Fruit fly (Drosophila melanogaster) whole organism, embryonic: ENCODE data around the gene dsx-c73A.

Source experiments
- B-H2 ChIP-seq: fragments of 200-800 bp; sonication (Bioruptor generic); optimal IDR thresholded peaks from 2 replicates; lab custom pipeline; 2018; ENCODE audit warnings: missing biosample characterization, mild to moderate bottlenecking, missing genetic modification characterization
- CG10267 ChIP-seq: fragments of 200-800 bp; sonication (Bioruptor generic); optimal IDR thresholded peaks from 2 replicates; lab custom pipeline; 2018; ENCODE audit warnings: missing biosample characterization, mild to moderate bottlenecking, missing genetic modification characterization, moderate library complexity
- CG10321 ChIP-seq: fragments of 200-800 bp; sonication (Bioruptor generic); IDR thresholded peaks from 2 replicates; pipeline ENCODE4 v1.3.6; 2022; ENCODE audit warnings: missing biosample characterization, missing genetic modification characterization
- CG10654 ChIP-seq: fragments of 200-800 bp; sonication (Bioruptor generic); optimal IDR thresholded peaks from 2 replicates; lab custom pipeline; 2016; ENCODE audit warnings: missing biosample characterization, missing genetic modification characterization
- CG11723 ChIP-seq: fragments of 200-800 bp; sonication (Bioruptor generic); optimal IDR thresholded peaks from 2 replicates; lab custom pipeline; 2017; ENCODE audit warnings: missing biosample characterization, mild to moderate bottlenecking, missing genetic modification characterization
- CG12155 ChIP-seq: fragments of 200-800 bp; sonication (Bioruptor generic); optimal IDR thresholded peaks from 3 replicates; lab custom pipeline; 2016; ENCODE audit warnings: missing biosample characterization, missing genetic modification characterization
- CG13894 ChIP-seq: fragments of 200-800 bp; sonication (Bioruptor generic); optimal IDR thresholded peaks from 3 replicates; lab custom pipeline; 2018; ENCODE audit warnings: missing biosample characterization, mild to moderate bottlenecking, missing genetic modification characterization, moderate library complexity
- CG14441 ChIP-seq: fragments of 200-800 bp; sonication (Bioruptor generic); IDR thresholded peaks from 2 replicates; pipeline ENCODE4 v1.3.6; 2022; ENCODE audit warnings: missing biosample characterization, missing genetic modification characterization
- CG17186 ChIP-seq: fragments of 200-800 bp; sonication (Bioruptor generic); optimal IDR thresholded peaks from 3 replicates; lab custom pipeline; 2017; ENCODE audit warnings: missing biosample characterization, missing genetic modification reagents, missing genetic modification characterization
- CG17328 ChIP-seq: fragments of 200-800 bp; sonication (Bioruptor generic); IDR thresholded peaks from 2 replicates; pipeline ENCODE4 v1.3.6; 2022; ENCODE audit warnings: missing biosample characterization, missing genetic modification characterization
- CG17359 ChIP-seq: fragments of 200-800 bp; sonication (Bioruptor generic); optimal IDR thresholded peaks from 3 replicates; lab custom pipeline; 2018; ENCODE audit warnings: missing biosample characterization, mild to moderate bottlenecking, missing genetic modification characterization, moderate library complexity
- CG1792 ChIP-seq: fragments of 200-800 bp; sonication (Bioruptor generic); optimal IDR thresholded peaks from 2 replicates; lab custom pipeline; 2016; ENCODE audit warnings: missing biosample characterization, missing genetic modification characterization
- CG2202 ChIP-seq: fragments of 200-800 bp; sonication (Bioruptor generic); optimal IDR thresholded peaks from 2 replicates; lab custom pipeline; 2018; ENCODE audit warnings: missing biosample characterization, mild to moderate bottlenecking, missing genetic modification characterization
- CG31224 ChIP-seq: fragments of 200-800 bp; sonication (Bioruptor generic); IDR thresholded peaks from 2 replicates; pipeline ENCODE4 v1.3.6; 2022; ENCODE audit warnings: missing biosample characterization, missing genetic modification characterization
- CG3281 ChIP-seq: fragments of 200-800 bp; sonication (Bioruptor generic); optimal IDR thresholded peaks from 3 replicates; lab custom pipeline; 2017; ENCODE audit warnings: missing biosample characterization, mild to moderate bottlenecking, missing genetic modification characterization
- CG34224 ChIP-seq: fragments of 200-800 bp; sonication (Bioruptor generic); IDR thresholded peaks from 3 replicates; pipeline ENCODE4 v1.3.6; 2022; ENCODE audit warnings: missing biosample characterization, missing genetic modification characterization; ENCODE audit not compliant: partially characterized antibody
- CG3726 ChIP-seq: fragments of 200-800 bp; sonication (Bioruptor generic); IDR thresholded peaks from 3 replicates; pipeline ENCODE4, ENCODE4 v1.3.6; 2022; ENCODE audit warnings: missing biosample characterization, missing genetic modification characterization
- CG6254 ChIP-seq: fragments of 200-800 bp; sonication (Bioruptor generic); optimal IDR thresholded peaks from 3 replicates; lab custom pipeline; 2017; ENCODE audit warnings: mild to moderate bottlenecking, missing biosample characterization, missing genetic modification reagents, missing genetic modification characterization
- CG6813 ChIP-seq: fragments of 200-800 bp; sonication (Bioruptor generic); optimal IDR thresholded peaks from 2 replicates; lab custom pipeline; 2017; ENCODE audit warnings: missing biosample characterization, missing genetic modification characterization, mild to moderate bottlenecking, moderate library complexity, missing genetic modification reagents
- CG7271 ChIP-seq: fragments of 200-800 bp; sonication (Bioruptor generic); optimal IDR thresholded peaks from 2 replicates; lab custom pipeline; 2018; ENCODE audit warnings: missing biosample characterization, mild to moderate bottlenecking, missing genetic modification characterization, moderate library complexity
- CG9727 ChIP-seq: fragments of 200-800 bp; sonication (Bioruptor generic); optimal IDR thresholded peaks from 3 replicates; lab custom pipeline; 2017; ENCODE audit warnings: missing biosample characterization, mild to moderate bottlenecking, missing genetic modification characterization
- CG9876 ChIP-seq: fragments of 200-800 bp; sonication (Bioruptor generic); optimal IDR thresholded peaks from 2 replicates; lab custom pipeline; 2016; ENCODE audit warnings: missing biosample characterization, missing genetic modification characterization
- HLH3B ChIP-seq: fragments of 200-800 bp; sonication (Bioruptor generic); IDR thresholded peaks from 2 replicates; pipeline ENCODE4 v1.3.6; 2022; ENCODE audit warnings: missing biosample characterization, missing genetic modification characterization
- Hmr ChIP-seq: fragments of 200-800 bp; sonication (Bioruptor generic); optimal IDR thresholded peaks from 3 replicates; lab custom pipeline; 2017; ENCODE audit warnings: mild to moderate bottlenecking, missing biosample characterization, missing genetic modification reagents, missing genetic modification characterization
- Lhr ChIP-seq: fragments of 200-800 bp; sonication (Bioruptor generic); optimal IDR thresholded peaks from 3 replicates; lab custom pipeline; 2017; ENCODE audit warnings: mild to moderate bottlenecking, missing biosample characterization, missing genetic modification reagents, missing genetic modification characterization
- Lim3 ChIP-seq: fragments of 200-800 bp; sonication (Bioruptor generic); IDR thresholded peaks from 2 replicates; pipeline ENCODE4 v1.3.6; 2022; ENCODE audit warnings: missing biosample characterization, missing genetic modification characterization
- Max ChIP-seq: fragments of 200-800 bp; sonication (Bioruptor generic); optimal IDR thresholded peaks from 2 replicates; lab custom pipeline; 2016; ENCODE audit warnings: missing biosample characterization, mild to moderate bottlenecking, missing genetic modification characterization
- Mrtf ChIP-seq: fragments of 200-800 bp; sonication (Bioruptor generic); IDR thresholded peaks from 3 replicates; pipeline ENCODE4 v1.3.6; 2022; ENCODE audit warnings: missing biosample characterization, missing genetic modification characterization
- NFAT ChIP-seq: fragments of 200-800 bp; sonication (Bioruptor generic); IDR thresholded peaks from 2 replicates; pipeline ENCODE4 v1.3.6; 2022; ENCODE audit warnings: missing biosample characterization, missing genetic modification characterization
- PHDP ChIP-seq: fragments of 200-800 bp; sonication (Bioruptor generic); optimal IDR thresholded peaks from 3 replicates; lab custom pipeline; 2018; ENCODE audit warnings: missing biosample characterization, mild to moderate bottlenecking, missing genetic modification characterization, moderate library complexity
- Ravus ChIP-seq: fragments of 200-800 bp; sonication (Bioruptor generic); IDR thresholded peaks from 2 replicates; pipeline ENCODE4 v1.3.6; 2022; ENCODE audit warnings: missing biosample characterization, missing genetic modification characterization
- bcd ChIP-seq: fragments of 200-800 bp; sonication (Bioruptor generic); optimal IDR thresholded peaks from 2 replicates; lab custom pipeline; 2017; ENCODE audit warnings: missing biosample characterization, mild to moderate bottlenecking, missing genetic modification characterization
- cad ChIP-seq: fragments of >200 bp; optimal IDR thresholded peaks from 2 replicates; lab custom pipeline; 2017; ENCODE audit warnings: missing biosample characterization, missing genetic modification characterization
- caup ChIP-seq: fragments of 200-800 bp; sonication (Bioruptor generic); optimal IDR thresholded peaks from 3 replicates; lab custom pipeline; 2017; ENCODE audit warnings: missing biosample characterization, mild to moderate bottlenecking, missing genetic modification characterization, moderate library complexity; ENCODE audit not compliant: severe bottlenecking
- cg ChIP-seq: fragments of 200-800 bp; sonication (Bioruptor generic); optimal IDR thresholded peaks from 3 replicates; lab custom pipeline; 2019; ENCODE audit warnings: missing biosample characterization, mild to moderate bottlenecking, missing genetic modification characterization, moderate library complexity
- chinmo ChIP-seq: fragments of 200-800 bp; sonication (Bioruptor generic); IDR thresholded peaks from 4 replicates; pipeline ENCODE4 v1.3.6; 2022; ENCODE audit warnings: missing biosample characterization, missing genetic modification characterization; ENCODE audit not compliant: partially characterized antibody
- dati ChIP-seq: fragments of 200-800 bp; sonication (Bioruptor generic); IDR thresholded peaks from 2 replicates; pipeline ENCODE4 v1.3.6; 2022; ENCODE audit warnings: missing biosample characterization, missing genetic modification characterization
- esg ChIP-seq: fragments of 200-800 bp; sonication (Bioruptor generic); conservative IDR thresholded peaks from 2 replicates; pipeline ENCODE4 v1.3.6; 2022; ENCODE audit warnings: missing biosample characterization, missing genetic modification characterization
- ewg ChIP-seq: fragments of 200-800 bp; sonication (Bioruptor generic); optimal IDR thresholded peaks from 3 replicates; lab custom pipeline; 2017; ENCODE audit warnings: mild to moderate bottlenecking, missing biosample characterization, missing genetic modification reagents, missing genetic modification characterization
- fd3F ChIP-seq: fragments of 200-800 bp; sonication (Bioruptor generic); optimal IDR thresholded peaks from 2 replicates; lab custom pipeline; 2018; ENCODE audit warnings: missing biosample characterization, mild to moderate bottlenecking, missing genetic modification characterization, moderate library complexity
- gcm2 ChIP-seq: fragments of 200-800 bp; sonication (Bioruptor generic); optimal IDR thresholded peaks from 2 replicates; lab custom pipeline; 2016; ENCODE audit warnings: missing biosample characterization, missing genetic modification characterization
- knrl ChIP-seq: fragments of 200-800 bp; sonication (Bioruptor generic); IDR thresholded peaks from 3 replicates; pipeline ENCODE4 v1.3.6; 2022; ENCODE audit warnings: missing biosample characterization, missing genetic modification characterization; ENCODE audit not compliant: partially characterized antibody
- lab ChIP-seq: fragments of 200-800 bp; sonication (Bioruptor generic); optimal IDR thresholded peaks from 3 replicates; lab custom pipeline; 2017; ENCODE audit warnings: missing biosample characterization, missing genetic modification characterization, mild to moderate bottlenecking, moderate library complexity, missing genetic modification reagents
- otp ChIP-seq: fragments of 200-800 bp; sonication (Bioruptor generic); IDR thresholded peaks from 3 replicates; pipeline ENCODE4, ENCODE4 v1.3.6; 2022; ENCODE audit warnings: missing biosample characterization, missing genetic modification characterization
- peb ChIP-seq: fragments of 200-800 bp; sonication (Bioruptor generic); IDR thresholded peaks from 2 replicates; pipeline ENCODE4 v1.3.6; 2022; ENCODE audit warnings: missing biosample characterization, missing genetic modification characterization
- slou ChIP-seq: fragments of 200-800 bp; sonication (Bioruptor generic); optimal IDR thresholded peaks from 3 replicates; lab custom pipeline; 2016; ENCODE audit warnings: missing biosample characterization, missing genetic modification characterization
- trh ChIP-seq: fragments of 200-800 bp; sonication (Bioruptor generic); optimal IDR thresholded peaks from 2 replicates; lab custom pipeline; 2016; ENCODE audit warnings: missing biosample characterization, missing genetic modification characterization
- vfl ChIP-seq: fragments of 200-800 bp; sonication (Bioruptor generic); optimal IDR thresholded peaks from 2 replicates; lab custom pipeline; 2016; ENCODE audit warnings: missing biosample characterization, missing genetic modification characterization
- zen ChIP-seq: fragments of 200-800 bp; sonication (Bioruptor generic); optimal IDR thresholded peaks from 3 replicates; lab custom pipeline; 2018; ENCODE audit warnings: missing biosample characterization, mild to moderate bottlenecking, missing genetic modification characterization, moderate library complexity
- zf30C ChIP-seq: fragments of 200-800 bp; sonication (Bioruptor generic); optimal IDR thresholded peaks from 3 replicates; lab custom pipeline; 2018; ENCODE audit warnings: missing biosample characterization, mild to moderate bottlenecking, missing genetic modification characterization

The dsx-c73A gene

DNA sequence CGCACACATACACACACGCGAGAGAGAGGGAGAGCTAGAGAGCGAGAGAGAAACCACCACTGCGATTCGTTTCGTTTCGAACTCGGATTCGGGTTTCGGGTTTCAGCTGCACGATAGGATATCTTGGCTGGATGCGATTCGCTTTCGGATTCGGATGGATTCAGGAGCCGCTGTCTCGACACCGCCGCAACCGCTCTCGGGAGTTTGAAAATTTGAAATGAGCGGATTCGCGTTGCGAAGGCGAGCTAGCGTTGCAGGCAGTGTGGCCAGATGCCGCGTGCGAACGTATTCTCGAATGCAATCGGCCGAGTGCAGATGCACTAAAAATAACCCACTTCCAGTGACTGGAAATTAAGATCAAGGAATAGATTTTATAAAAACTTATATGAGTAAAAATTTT, 40.2 kb downstream of the dsx-c73A start, which contains the start of gene fax (continued):
- no peak for TF ChIP-seq knrl
- no peak for TF ChIP-seq CG1792
- TF ChIP-seq chinmo (GFP tag; lab: Robert Waterston, UW), result peak; percentile 96
- TF ChIP-seq CG6813 (GFP tag; lab: Kevin White, UChicago), result no peak
- no peak for TF ChIP-seq CG3281 (GFP tag; lab: Kevin White, UChicago)
- TF ChIP-seq caup (GFP tag; lab: Kevin White, UChicago), result peak; percentile 34
- TF ChIP-seq fd3F (GFP tag; lab: Kevin White, UChicago), result no peak
- peak; percentile 19 for TF ChIP-seq CG13894 (tag; lab: Kevin White, UChicago)
- no peak for TF ChIP-seq dati (GFP tag; lab: Robert Waterston, UW)
- TF ChIP-seq NFAT (GFP tag; lab: Robert Waterston, UW), result no peak
- TF ChIP-seq esg (GFP tag; lab: Robert Waterston, UW), result no peak
- 0 out of 2 replicates have a peak, but pooled peaks have one; percentile 7 for TF ChIP-seq HLH3B (GFP tag; lab: Robert Waterston, UW)
- peak; percentile 48 for TF ChIP-seq CG2202 (tag; lab: Kevin White, UChicago)
- TF ChIP-seq CG14441 (GFP tag; lab: Robert Waterston, UW), result no peak
- no peak for TF ChIP-seq gcm2 (GFP tag; lab: Kevin White, UChicago)
- no peak for TF ChIP-seq vfl (GFP tag; lab: Kevin White, UChicago)
- no peak for TF ChIP-seq Mrtf (GFP tag; lab: Robert Waterston, UW)
- peak; percentile 51 for TF ChIP-seq lab (GFP tag; lab: Kevin White, UChicago)
- peak; percentile 32; the same call in 1 of the 2 replicates for TF ChIP-seq peb (GFP tag; lab: Robert Waterston, UW)
- TF ChIP-seq CG12155 (GFP tag; lab: Kevin White, UChicago), result no peak
- TF ChIP-seq B-H2 (GFP tag; lab: Kevin White, UChicago), result no peak
- TF ChIP-seq CG34224 (GFP tag; lab: Robert Waterston, UW), result peak; percentile 61
- TF ChIP-seq cg (GFP tag; lab: Kevin White, UChicago), result peak; percentile 79
- no peak for TF ChIP-seq Max (GFP tag; lab: Kevin White, UChicago)
- peak; percentile 5 for TF ChIP-seq CG10654 (GFP tag; lab: Kevin White, UChicago)
- TF ChIP-seq CG7271 (tag; lab: Kevin White, UChicago), result peak; percentile 43
- peak; percentile 15 for TF ChIP-seq CG9727
- TF ChIP-seq Ravus (GFP tag; lab: Robert Waterston, UW), result no peak
- peak; percentile 60 for TF ChIP-seq CG17186
- TF ChIP-seq CG31224 (GFP tag; lab: Robert Waterston, UW), result no peak
- TF ChIP-seq trh, result no peak
- TF ChIP-seq CG6254 (GFP tag; lab: Kevin White, UChicago), result peak; percentile 23
- peak; percentile 72 for TF ChIP-seq Lhr (GFP tag; lab: Kevin White, UChicago)
- TF ChIP-seq PHDP (tag; lab: Kevin White, UChicago), result peak; percentile 43
- TF ChIP-seq CG11723, result peak; percentile 34
- peak; percentile 35; the same call in 1 of the 2 replicates for TF ChIP-seq CG17328 (GFP tag; lab: Robert Waterston, UW)
- no peak for TF ChIP-seq Lim3 (GFP tag; lab: Robert Waterston, UW)
- no peak for TF ChIP-seq CG3726 (GFP tag; lab: Robert Waterston, UW)
- peak; percentile 50 for TF ChIP-seq CG10267
- no peak for TF ChIP-seq bcd
- no peak for TF ChIP-seq CG17359 (tag; lab: Kevin White, UChicago)
- TF ChIP-seq slou (GFP tag; lab: Kevin White, UChicago), result no peak
- TF ChIP-seq CG9876 (GFP tag; lab: Kevin White, UChicago), result no peak
- TF ChIP-seq zen (tag; lab: Kevin White, UChicago), result peak; percentile 36
- no peak for TF ChIP-seq CG10321 (GFP tag; lab: Robert Waterston, UW)
- TF ChIP-seq otp (GFP tag; lab: Robert Waterston, UW), result peak; percentile 44; the same call in 1 of the 3 replicates
- TF ChIP-seq zf30C (GFP tag; lab: Kevin White, UChicago), result peak; percentile 67
- no peak for TF ChIP-seq cad (GFP tag; lab: Kevin White, UChicago)
- peak; percentile 49 for TF ChIP-seq ewg (GFP tag; lab: Kevin White, UChicago)
- peak; percentile 57 for TF ChIP-seq Hmr (GFP tag; lab: Kevin White, UChicago)
